Worm (Caenorhabditis elegans): ENCODE results near the gene F36F12.7.

F36F12.7 gene

DNA sequence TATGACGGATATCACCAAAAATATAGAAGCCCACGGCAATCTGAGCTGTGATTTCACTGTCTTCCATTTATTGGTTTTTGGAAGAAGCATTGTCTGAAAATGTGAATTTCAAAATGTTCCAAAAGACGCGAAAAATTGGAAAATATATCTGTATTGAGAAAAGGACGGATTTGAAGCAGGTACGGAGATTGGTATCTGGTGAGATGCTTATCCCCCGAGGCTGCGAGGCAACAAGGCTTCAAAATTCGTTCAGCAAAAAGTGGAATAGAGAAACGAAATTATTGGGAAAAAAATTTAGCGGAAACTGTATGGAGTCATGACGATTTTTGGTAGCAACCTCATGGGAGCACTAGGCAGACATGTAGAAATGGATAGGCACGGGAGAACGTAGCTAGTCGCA lies 4.0 kb downstream of the F36F12.7 start, which contains the start of gene F36F12.1:
TSS of gene F36F12.1 (minus strand) at position 101 of the 400 bp plus-strand sequence.
- no peak for TF ChIP-seq ama-1 (optimal IDR thresholded peaks at IDR 0.05)
- TF ChIP-seq B0310.2 (tag; optimal IDR thresholded peaks at IDR 0.05), result no peak
- no peak for TF ChIP-seq ets-7 (tag; optimal IDR thresholded peaks at IDR 0.05)
- no peak for TF ChIP-seq flt-1 (GFP tag; IDR thresholded peaks at IDR 0.05)
- no peak for TF ChIP-seq F13C5.2 (tag; optimal IDR thresholded peaks at IDR 0.05)
- TF ChIP-seq scrt-1 (GFP tag; IDR thresholded peaks at IDR 0.05), result no peak
- no peak for TF ChIP-seq tbx-37 (GFP tag; conservative IDR thresholded peaks at IDR 0.05)
- TF ChIP-seq tbx-11 (GFP tag; IDR thresholded peaks at IDR 0.05), result no peak
- no peak for TF ChIP-seq hmg-4 (GFP tag; optimal IDR thresholded peaks at IDR 0.05)
- TF ChIP-seq pes-1 (GFP tag; IDR thresholded peaks at IDR 0.05), result no peak
- no peak for TF ChIP-seq hnd-1 (tag; optimal IDR thresholded peaks at IDR 0.05)
- TF ChIP-seq ceh-13 (GFP tag; optimal IDR thresholded peaks at IDR 0.05), result no peak
- no peak for TF ChIP-seq sea-1 (GFP tag; conservative IDR thresholded peaks at IDR 0.05)
- no peak for TF ChIP-seq ceh-36 (tag; optimal IDR thresholded peaks at IDR 0.05)
- TF ChIP-seq hmbx-1 (tag; optimal IDR thresholded peaks at IDR 0.05), result no peak
- TF ChIP-seq tra-4 (tag; optimal IDR thresholded peaks at IDR 0.05), result no peak
- no peak for TF ChIP-seq aly-1 (tag; optimal IDR thresholded peaks at IDR 0.05)

DNA sequence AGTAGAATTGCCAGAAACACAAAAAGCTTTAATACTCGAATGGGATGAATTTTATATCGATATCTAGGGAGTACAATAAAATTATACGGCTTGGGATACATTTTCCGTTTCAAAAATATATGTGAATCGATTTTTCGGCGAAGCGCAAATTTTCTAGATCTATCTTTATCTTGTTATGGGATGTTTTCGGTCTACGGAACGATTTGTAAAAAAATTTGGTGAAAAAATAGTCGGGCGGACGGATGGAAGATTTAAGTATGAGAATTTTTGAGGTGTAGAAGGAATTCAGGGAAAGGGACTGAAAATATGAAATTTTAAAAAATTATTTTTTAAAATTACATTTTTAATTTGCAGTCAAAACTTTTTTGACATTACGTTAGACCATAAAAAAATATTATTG lies 6.8 kb downstream of the F36F12.7 start, which contains the start of gene F22F7.4:
TSS of gene F22F7.4 (minus strand) at position 101 of the 400 bp plus-strand sequence.
- TF ChIP-seq flt-1 (GFP tag; IDR thresholded peaks at IDR 0.05), result no peak
- no peak for TF ChIP-seq aly-1 (tag; optimal IDR thresholded peaks at IDR 0.05)
- TF ChIP-seq hnd-1 (tag; optimal IDR thresholded peaks at IDR 0.05), result no peak
- TF ChIP-seq B0310.2 (tag; optimal IDR thresholded peaks at IDR 0.05), result no peak
- TF ChIP-seq ets-7 (tag; optimal IDR thresholded peaks at IDR 0.05), result no peak
- TF ChIP-seq hmbx-1 (tag; optimal IDR thresholded peaks at IDR 0.05), result no peak
- no peak for TF ChIP-seq ama-1 (optimal IDR thresholded peaks at IDR 0.05)
- no peak for TF ChIP-seq pes-1 (GFP tag; IDR thresholded peaks at IDR 0.05)
- no peak for TF ChIP-seq tbx-37 (GFP tag; conservative IDR thresholded peaks at IDR 0.05)
- TF ChIP-seq ceh-13 (GFP tag; optimal IDR thresholded peaks at IDR 0.05), result no peak
- no peak for TF ChIP-seq tbx-11 (GFP tag; IDR thresholded peaks at IDR 0.05)
- TF ChIP-seq sea-1 (GFP tag; conservative IDR thresholded peaks at IDR 0.05), result no peak
- TF ChIP-seq ceh-36 (tag; optimal IDR thresholded peaks at IDR 0.05), result no peak

DNA sequence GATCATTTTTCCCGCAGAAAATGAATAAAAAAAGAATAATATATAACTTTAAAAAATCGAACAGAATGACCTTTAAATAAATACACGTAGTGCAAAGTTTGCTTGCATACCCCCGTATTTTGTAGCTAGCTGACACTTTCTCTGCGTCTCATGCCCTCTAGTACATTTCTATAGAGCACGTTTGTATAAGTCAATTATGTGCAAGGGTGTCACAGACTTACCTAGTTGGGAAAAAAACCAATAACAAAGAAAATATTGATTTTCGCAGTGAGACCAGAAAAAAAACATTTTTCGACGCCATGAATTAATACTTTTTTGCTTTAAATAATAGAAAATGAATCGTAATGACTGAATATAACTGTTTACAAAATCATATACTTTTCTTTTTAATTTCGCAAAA lies 10.2 kb downstream of the F36F12.7 start, which contains the start of gene ckb-4:
TSS of gene ckb-4 (minus strand) at position 140 of the 400 bp plus-strand sequence.
- TF ChIP-seq tra-4 (tag; optimal IDR thresholded peaks at IDR 0.05) (no peak), ets-7 (tag; optimal IDR thresholded peaks at IDR 0.05) (no peak), tbx-37 (GFP tag; conservative IDR thresholded peaks at IDR 0.05) (no peak), ceh-36 (tag; optimal IDR thresholded peaks at IDR 0.05) (no peak), pes-1 (GFP tag; IDR thresholded peaks at IDR 0.05) (no peak), hmg-4 (GFP tag; optimal IDR thresholded peaks at IDR 0.05) (no peak), aly-1 (tag; optimal IDR thresholded peaks at IDR 0.05) (no peak)

DNA sequence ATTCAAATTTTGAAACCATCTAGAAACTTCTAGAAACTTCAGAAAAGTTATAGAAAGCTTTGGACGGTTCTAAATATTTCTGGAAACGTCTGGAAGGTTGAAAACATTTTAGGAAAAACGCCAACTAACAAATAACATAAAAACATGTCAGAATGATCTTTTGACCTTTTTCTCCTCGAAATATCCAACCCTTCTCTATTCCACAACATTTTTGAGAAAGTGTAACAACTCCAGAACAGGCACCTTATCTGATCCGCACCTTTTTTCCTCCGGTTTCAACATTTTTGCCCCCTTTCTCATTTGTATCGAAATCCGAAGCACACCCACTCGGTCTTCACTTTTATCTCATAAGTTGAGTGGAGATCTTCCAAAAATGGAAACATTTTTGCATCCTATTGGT lies 11.2 kb downstream of the F36F12.7 start, which contains the start of gene F22F7.3:
TSS of gene F22F7.3 (plus strand) at position 301 of the 400 bp plus-strand sequence.
- TF ChIP-seq tbx-37 (GFP tag; conservative IDR thresholded peaks at IDR 0.05), result no peak
- TF ChIP-seq hmg-4 (GFP tag; optimal IDR thresholded peaks at IDR 0.05), result no peak
- TF ChIP-seq aly-1 (tag; optimal IDR thresholded peaks at IDR 0.05), result no peak
- no peak for TF ChIP-seq ama-1 (optimal IDR thresholded peaks at IDR 0.05)
- TF ChIP-seq scrt-1 (GFP tag; IDR thresholded peaks at IDR 0.05), result no peak
- TF ChIP-seq F13C5.2 (tag; optimal IDR thresholded peaks at IDR 0.05), result no peak
- TF ChIP-seq B0310.2 (tag; optimal IDR thresholded peaks at IDR 0.05), result no peak
- TF ChIP-seq tbx-11 (GFP tag; IDR thresholded peaks at IDR 0.05), result no peak
- TF ChIP-seq hnd-1 (tag; optimal IDR thresholded peaks at IDR 0.05), result no peak
- TF ChIP-seq ceh-13 (GFP tag; optimal IDR thresholded peaks at IDR 0.05), result no peak
- TF ChIP-seq sea-1 (GFP tag; conservative IDR thresholded peaks at IDR 0.05), result no peak
- TF ChIP-seq ceh-36 (tag; optimal IDR thresholded peaks at IDR 0.05), result no peak
- no peak for TF ChIP-seq flt-1 (GFP tag; IDR thresholded peaks at IDR 0.05)
- no peak for TF ChIP-seq ets-7 (tag; optimal IDR thresholded peaks at IDR 0.05)
- TF ChIP-seq tra-4 (tag; optimal IDR thresholded peaks at IDR 0.05), result no peak
- no peak for TF ChIP-seq hmbx-1 (tag; optimal IDR thresholded peaks at IDR 0.05)
- no peak for TF ChIP-seq pes-1 (GFP tag; IDR thresholded peaks at IDR 0.05)

DNA sequence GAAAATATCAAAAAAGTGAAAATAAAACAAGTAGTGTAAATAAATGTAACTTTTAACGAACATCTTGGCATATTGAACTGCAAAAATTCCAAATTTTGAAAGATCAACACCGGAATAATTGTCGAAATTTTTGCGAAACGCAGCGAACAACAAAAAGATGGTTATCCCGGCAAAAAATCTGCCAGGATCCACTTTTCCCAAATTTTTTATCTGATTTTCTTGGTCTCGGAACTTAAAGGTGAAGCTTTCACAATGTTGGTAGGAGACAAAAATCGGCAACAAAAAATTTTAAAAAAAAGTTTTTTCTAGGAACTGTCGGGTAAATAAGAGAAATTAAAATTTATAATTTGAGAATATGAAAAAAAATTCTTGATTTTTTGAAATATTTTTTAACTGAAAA lies 19.4 kb downstream of the F36F12.7 start, which contains the start of gene bgnt-1.2:
TSS of gene bgnt-1.2 (minus strand) at position 101 of the 400 bp plus-strand sequence.
- no peak for TF ChIP-seq pes-1 (GFP tag; IDR thresholded peaks at IDR 0.05)
- TF ChIP-seq hmbx-1 (tag; optimal IDR thresholded peaks at IDR 0.05), result no peak
- TF ChIP-seq hmg-4 (GFP tag; optimal IDR thresholded peaks at IDR 0.05), result no peak
- TF ChIP-seq ceh-13 (GFP tag; optimal IDR thresholded peaks at IDR 0.05), result no peak
- no peak for TF ChIP-seq tbx-11 (GFP tag; IDR thresholded peaks at IDR 0.05)
- TF ChIP-seq sea-1 (GFP tag; conservative IDR thresholded peaks at IDR 0.05), result no peak
- no peak for TF ChIP-seq ets-7 (tag; optimal IDR thresholded peaks at IDR 0.05)
- TF ChIP-seq tra-4 (tag; optimal IDR thresholded peaks at IDR 0.05), result no peak
- TF ChIP-seq aly-1 (tag; optimal IDR thresholded peaks at IDR 0.05), result no peak
- TF ChIP-seq scrt-1 (GFP tag; IDR thresholded peaks at IDR 0.05), result no peak

DNA sequence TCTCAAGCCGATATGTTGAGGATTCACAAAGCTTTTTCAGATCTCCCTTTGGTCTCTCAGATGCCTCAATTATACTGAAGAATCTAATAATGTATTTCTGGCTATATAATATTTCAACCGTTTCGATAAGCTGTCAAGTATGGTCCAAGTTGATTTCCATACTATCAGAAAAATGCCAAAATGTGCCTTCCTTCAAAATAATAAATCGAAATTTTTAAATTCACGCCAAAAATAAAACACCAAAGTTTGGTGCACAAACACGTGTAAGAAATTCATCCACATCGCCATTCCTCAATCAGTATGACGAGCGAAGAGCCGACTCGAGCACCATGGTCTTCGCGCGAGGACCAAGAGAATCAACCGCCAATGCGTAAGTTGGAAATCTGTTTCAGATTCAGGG lies 20.4 kb downstream of the F36F12.7 start, which contains the start of gene F22F7.11:
TSS of gene F22F7.11 (plus strand) at position 301 of the 400 bp plus-strand sequence.
- TF ChIP-seq hmg-4 (GFP tag; optimal IDR thresholded peaks at IDR 0.05) (no peak), ceh-13 (GFP tag; optimal IDR thresholded peaks at IDR 0.05) (no peak), sea-1 (GFP tag; conservative IDR thresholded peaks at IDR 0.05) (no peak), tbx-37 (GFP tag; conservative IDR thresholded peaks at IDR 0.05) (no peak), scrt-1 (GFP tag; IDR thresholded peaks at IDR 0.05) (no peak), hnd-1 (tag; optimal IDR thresholded peaks at IDR 0.05) (no peak), B0310.2 (tag; optimal IDR thresholded peaks at IDR 0.05) (no peak), pes-1 (GFP tag; IDR thresholded peaks at IDR 0.05) (no peak), tbx-11 (GFP tag; IDR thresholded peaks at IDR 0.05) (no peak), F13C5.2 (tag; optimal IDR thresholded peaks at IDR 0.05) (no peak), ceh-36 (tag; optimal IDR thresholded peaks at IDR 0.05) (no peak), flt-1 (GFP tag; IDR thresholded peaks at IDR 0.05) (no peak), aly-1 (tag; optimal IDR thresholded peaks at IDR 0.05) (no peak), ets-7 (tag; optimal IDR thresholded peaks at IDR 0.05) (no peak), hmbx-1 (tag; optimal IDR thresholded peaks at IDR 0.05) (no peak), ama-1 (optimal IDR thresholded peaks at IDR 0.05) (no peak), tra-4 (tag; optimal IDR thresholded peaks at IDR 0.05) (no peak)

DNA sequence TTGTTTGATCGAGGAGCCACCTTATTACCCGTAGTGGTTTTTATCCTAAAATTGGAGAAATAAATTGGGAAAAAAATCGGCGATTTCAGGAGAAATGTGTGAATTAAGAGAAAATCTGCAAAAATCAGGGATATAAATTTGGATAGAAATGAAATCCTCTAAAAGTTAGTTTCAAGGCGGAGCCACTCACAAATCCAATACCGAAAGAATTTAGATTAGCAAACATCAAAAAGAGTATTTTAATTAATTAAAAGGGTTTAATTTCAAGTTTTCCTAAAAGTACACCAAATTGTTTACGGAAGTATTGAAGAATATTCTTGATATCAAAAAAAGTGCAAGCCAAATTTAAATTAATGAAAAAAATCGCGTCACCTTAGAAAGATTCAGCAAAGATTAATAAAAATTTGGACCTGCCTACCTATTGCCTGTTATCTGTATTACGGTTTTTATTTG lies 22.8 kb downstream of the F36F12.7 start, which contains the start of gene F22F7.8:
TSS of gene F22F7.8 (minus strand) at position 51 of the 453 bp plus-strand sequence.
- TF ChIP-seq tra-4 (tag; optimal IDR thresholded peaks at IDR 0.05), result no peak
- no peak for TF ChIP-seq B0310.2 (tag; optimal IDR thresholded peaks at IDR 0.05)
- no peak for TF ChIP-seq hmbx-1 (tag; optimal IDR thresholded peaks at IDR 0.05)
- TF ChIP-seq aly-1 (tag; optimal IDR thresholded peaks at IDR 0.05), result no peak
- TF ChIP-seq pes-1 (GFP tag; IDR thresholded peaks at IDR 0.05), result no peak
- no peak for TF ChIP-seq ets-7 (tag; optimal IDR thresholded peaks at IDR 0.05)
- TF ChIP-seq ama-1 (optimal IDR thresholded peaks at IDR 0.05), result no peak
- TF ChIP-seq hmg-4 (GFP tag; optimal IDR thresholded peaks at IDR 0.05), result no peak
- no peak for TF ChIP-seq scrt-1 (GFP tag; IDR thresholded peaks at IDR 0.05)
- TF ChIP-seq ceh-13 (GFP tag; optimal IDR thresholded peaks at IDR 0.05), result no peak
- no peak for TF ChIP-seq tbx-37 (GFP tag; conservative IDR thresholded peaks at IDR 0.05)
- TF ChIP-seq flt-1 (GFP tag; IDR thresholded peaks at IDR 0.05), result no peak
- TF ChIP-seq F13C5.2 (tag; optimal IDR thresholded peaks at IDR 0.05), result no peak
- no peak for TF ChIP-seq sea-1 (GFP tag; conservative IDR thresholded peaks at IDR 0.05)
- no peak for TF ChIP-seq tbx-11 (GFP tag; IDR thresholded peaks at IDR 0.05)
- TF ChIP-seq hnd-1 (tag; optimal IDR thresholded peaks at IDR 0.05), result no peak
- TF ChIP-seq ceh-36 (tag; optimal IDR thresholded peaks at IDR 0.05), result no peak

Data from whole organism, early embryonic.